Fruit fly (Drosophila melanogaster) whole organism, embryonic: ENCODE results near the gene CG7841.

Source experiments
- ATbp ChIP-seq: fragments of 200-800 bp; sonication (Bioruptor generic); optimal IDR thresholded peaks from 2 replicates; lab custom pipeline; 2017; ENCODE audit warnings: missing biosample characterization, mild to moderate bottlenecking, missing genetic modification characterization, missing genetic modification reagents
- Atf6 ChIP-seq: fragments of 200-800 bp; sonication (Bioruptor generic); IDR thresholded peaks from 2 replicates; pipeline ENCODE4 v1.3.6; 2022; ENCODE audit warnings: missing biosample characterization, missing genetic modification characterization
- BtbVII ChIP-seq: fragments of 200-800 bp; sonication (Bioruptor generic); optimal IDR thresholded peaks from 3 replicates; lab custom pipeline; 2017; ENCODE audit warnings: missing biosample characterization, mild to moderate bottlenecking, missing genetic modification characterization
- CG10274 ChIP-seq: fragments of 200-800 bp; sonication (Bioruptor generic); optimal IDR thresholded peaks from 3 replicates; lab custom pipeline; 2017; ENCODE audit warnings: missing biosample characterization, mild to moderate bottlenecking, missing genetic modification characterization
- CG10543 ChIP-seq: fragments of 200-800 bp; sonication (Bioruptor generic); optimal IDR thresholded peaks from 3 replicates; lab custom pipeline; 2017; ENCODE audit warnings: missing biosample characterization, mild to moderate bottlenecking, missing genetic modification characterization, moderate library complexity
- CG11085 ChIP-seq: fragments of 200-800 bp; sonication (Bioruptor generic); IDR thresholded peaks from 2 replicates; pipeline ENCODE4 v1.3.6; 2022; ENCODE audit warnings: missing biosample characterization, missing genetic modification characterization
- CG12299 ChIP-seq: fragments of 200-800 bp; sonication (Bioruptor generic); optimal IDR thresholded peaks from 2 replicates; lab custom pipeline; 2018; ENCODE audit warnings: missing biosample characterization, mild to moderate bottlenecking, missing genetic modification characterization
- CG1233 ChIP-seq: fragments of 200-800 bp; sonication (Bioruptor generic); optimal IDR thresholded peaks from 4 replicates; lab custom pipeline; 2018; ENCODE audit warnings: missing biosample characterization, mild to moderate bottlenecking, missing genetic modification characterization
- CG14014 ChIP-seq: fragments of 200-800 bp; sonication (Bioruptor generic); IDR thresholded peaks from 2 replicates; pipeline ENCODE4 v1.3.6; 2022; ENCODE audit warnings: missing biosample characterization, missing genetic modification characterization
- CG17361 ChIP-seq: fragments of 200-800 bp; sonication (Bioruptor generic); IDR thresholded peaks from 3 replicates; pipeline ENCODE4 v1.3.6; 2022; ENCODE audit warnings: missing biosample characterization, missing genetic modification characterization
- CG17568 ChIP-seq: fragments of 200-800 bp; sonication (Bioruptor generic); optimal IDR thresholded peaks from 2 replicates; lab custom pipeline; 2018; ENCODE audit warnings: missing biosample characterization, mild to moderate bottlenecking, missing genetic modification characterization, moderate library complexity
- CG18619 ChIP-seq: fragments of 200-800 bp; sonication (Bioruptor generic); optimal IDR thresholded peaks from 3 replicates; lab custom pipeline; 2017; ENCODE audit warnings: missing biosample characterization, mild to moderate bottlenecking, missing genetic modification characterization
- CG3838 ChIP-seq: fragments of 200-800 bp; sonication (Bioruptor generic); optimal IDR thresholded peaks from 3 replicates; lab custom pipeline; 2016; ENCODE audit warnings: missing biosample characterization, missing genetic modification characterization
- CG6813 ChIP-seq: fragments of 200-800 bp; sonication (Bioruptor generic); optimal IDR thresholded peaks from 2 replicates; lab custom pipeline; 2017; ENCODE audit warnings: missing biosample characterization, missing genetic modification characterization, mild to moderate bottlenecking, moderate library complexity, missing genetic modification reagents
- CG6854 ChIP-seq: fragments of 200-800 bp; sonication (Bioruptor generic); optimal IDR thresholded peaks from 3 replicates; lab custom pipeline; 2017; ENCODE audit warnings: missing biosample characterization, mild to moderate bottlenecking, missing genetic modification characterization
- CG7928 ChIP-seq: fragments of 200-800 bp; sonication (Bioruptor generic); optimal IDR thresholded peaks from 2 replicates; lab custom pipeline; 2017; ENCODE audit warnings: missing biosample characterization, mild to moderate bottlenecking, missing genetic modification characterization
- CoRest ChIP-seq: fragments of 200-800 bp; sonication (Bioruptor generic); optimal IDR thresholded peaks from 3 replicates; lab custom pipeline; 2018; ENCODE audit warnings: missing biosample characterization, mild to moderate bottlenecking, missing genetic modification characterization, moderate library complexity
- D ChIP-seq, 2 experiments: fragments of 200-800 bp in 1 of 2; fragments of >200 bp in 1 of 2; sonication (Bioruptor generic) in 1 of 2; optimal IDR thresholded peaks; 2 replicates in 1 of 2; 3 replicates in 1 of 2; lab custom pipeline; 2017; ENCODE audit warnings: mild to moderate bottlenecking in 1 of 2, missing biosample characterization in 1 of 2, missing genetic modification characterization in 1 of 2, missing genetic modification reagents in 1 of 2
- Ets65A ChIP-seq: fragments of 200-800 bp; sonication (Bioruptor generic); peaks from one replicate; lab custom pipeline; 2016; ENCODE audit warnings: missing biosample characterization, missing genetic modification characterization
- HHEX ChIP-seq: fragments of 200-800 bp; sonication (Bioruptor generic); optimal IDR thresholded peaks from 3 replicates; lab custom pipeline; 2017; ENCODE audit warnings: missing biosample characterization, mild to moderate bottlenecking, missing genetic modification characterization, missing genetic modification reagents
- HmgZ ChIP-seq: fragments of 200-800 bp; sonication (Bioruptor generic); optimal IDR thresholded peaks from 2 replicates; lab custom pipeline; 2018; ENCODE audit warnings: missing biosample characterization, mild to moderate bottlenecking, missing genetic modification characterization
- Hsf ChIP-seq: fragments of 200-800 bp; sonication (Bioruptor generic); optimal IDR thresholded peaks from 3 replicates; lab custom pipeline; 2016; ENCODE audit warnings: missing biosample characterization, missing genetic modification characterization
- Med ChIP-seq: fragments of 200-800 bp; sonication (Bioruptor generic); peaks from one replicate; lab custom pipeline; 2016; ENCODE audit warnings: missing biosample characterization, missing genetic modification characterization, mild to moderate bottlenecking, inconsistent platforms, moderate library complexity
- Nf-YA ChIP-seq: fragments of 200-800 bp; sonication (Bioruptor generic); IDR thresholded peaks from 2 replicates; pipeline ENCODE4 v1.3.6; 2022; ENCODE audit warnings: missing biosample characterization, missing genetic modification characterization
- PHDP ChIP-seq: fragments of 200-800 bp; sonication (Bioruptor generic); optimal IDR thresholded peaks from 3 replicates; lab custom pipeline; 2018; ENCODE audit warnings: missing biosample characterization, mild to moderate bottlenecking, missing genetic modification characterization, moderate library complexity
- Sry-δ ChIP-seq: fragments of 200-800 bp; sonication (Bioruptor generic); optimal IDR thresholded peaks from 2 replicates; lab custom pipeline; 2016; ENCODE audit warnings: missing biosample characterization, missing genetic modification characterization
- Trl ChIP-seq, 3 experiments: fragments of >200 bp in 2 of 3; fragments of 200-800 bp in 1 of 3; sonication (Bioruptor generic) in 1 of 3; optimal IDR thresholded peaks; 2 replicates in 1 of 3; 3 replicates in 2 of 3; lab custom pipeline; 2016 to 2017; ENCODE audit warnings: missing biosample characterization in 1 of 3, missing genetic modification characterization in 1 of 3
- Vsx1 ChIP-seq: fragments of 200-800 bp; sonication (Bioruptor generic); optimal IDR thresholded peaks from 2 replicates; lab custom pipeline; 2017; ENCODE audit warnings: missing biosample characterization, mild to moderate bottlenecking, missing genetic modification characterization, missing genetic modification reagents
- bab2 ChIP-seq: fragments of 200-800 bp; sonication (Bioruptor generic); optimal IDR thresholded peaks from 2 replicates; lab custom pipeline; 2016; ENCODE audit warnings: missing biosample characterization, missing genetic modification characterization
- bbx ChIP-seq: fragments of 200-800 bp; sonication (Bioruptor generic); IDR thresholded peaks from 2 replicates; pipeline ENCODE4 v1.3.6; 2022; ENCODE audit warnings: missing biosample characterization, missing genetic modification characterization; ENCODE audit not compliant: partially characterized antibody
- cato ChIP-seq: fragments of 200-800 bp; sonication (Bioruptor generic); optimal IDR thresholded peaks from 2 replicates; lab custom pipeline; 2016; ENCODE audit warnings: missing biosample characterization, missing genetic modification characterization, borderline replicate concordance
- exex ChIP-seq: fragments of 200-800 bp; sonication (Bioruptor generic); optimal IDR thresholded peaks from 4 replicates; lab custom pipeline; 2018; ENCODE audit warnings: missing biosample characterization, mild to moderate bottlenecking, missing genetic modification characterization, moderate library complexity
- fd3F ChIP-seq: fragments of 200-800 bp; sonication (Bioruptor generic); optimal IDR thresholded peaks from 2 replicates; lab custom pipeline; 2018; ENCODE audit warnings: missing biosample characterization, mild to moderate bottlenecking, missing genetic modification characterization, moderate library complexity
- ftz-f1 ChIP-seq: fragments of 200-800 bp; sonication (Bioruptor generic); optimal IDR thresholded peaks from 2 replicates; lab custom pipeline; 2016; ENCODE audit warnings: missing biosample characterization, missing genetic modification characterization
- gem ChIP-seq: fragments of 200-800 bp; sonication (Bioruptor generic); optimal IDR thresholded peaks from 2 replicates; lab custom pipeline; 2019; ENCODE audit warnings: missing biosample characterization, mild to moderate bottlenecking, missing genetic modification characterization, moderate library complexity
- gro ChIP-seq: fragments of 200-800 bp; sonication (Bioruptor generic); optimal IDR thresholded peaks from 2 replicates; lab custom pipeline; 2016; ENCODE audit warnings: missing biosample characterization, missing genetic modification characterization
- insv ChIP-seq, 2 experiments: fragments of 200-800 bp; sonication (Bioruptor generic); optimal IDR thresholded peaks; 3 replicates each; lab custom pipeline; 2016 to 2018; ENCODE audit warnings: missing biosample characterization in 2 of 2, missing genetic modification characterization in 2 of 2
- mld ChIP-seq: fragments of 200-800 bp; sonication (Bioruptor generic); IDR thresholded peaks from 3 replicates; pipeline ENCODE4 v1.3.6; 2022; ENCODE audit warnings: missing biosample characterization, missing genetic modification characterization; ENCODE audit not compliant: partially characterized antibody
- nau ChIP-seq: fragments of 200-800 bp; sonication (Bioruptor generic); optimal IDR thresholded peaks from 3 replicates; lab custom pipeline; 2017; ENCODE audit warnings: missing biosample characterization, mild to moderate bottlenecking, missing genetic modification characterization, missing genetic modification reagents
- odd ChIP-seq: fragments of 200-800 bp; sonication (Bioruptor generic); optimal IDR thresholded peaks from 2 replicates; lab custom pipeline; 2017; ENCODE audit warnings: missing biosample characterization, mild to moderate bottlenecking, missing genetic modification characterization
- org-1 ChIP-seq: fragments of 200-800 bp; sonication (Bioruptor generic); optimal IDR thresholded peaks from 2 replicates; lab custom pipeline; 2017; ENCODE audit warnings: missing biosample characterization, missing genetic modification characterization
- sens ChIP-seq: fragments of 200-800 bp; sonication (Bioruptor generic); peaks from one replicate; lab custom pipeline; 2016; ENCODE audit warnings: missing biosample characterization, missing genetic modification characterization
- seq ChIP-seq: fragments of 200-800 bp; sonication (Bioruptor generic); IDR thresholded peaks from 2 replicates; pipeline ENCODE4 v1.3.6; 2022; ENCODE audit warnings: missing biosample characterization, missing genetic modification characterization
- sima ChIP-seq: fragments of 200-800 bp; sonication (Bioruptor generic); optimal IDR thresholded peaks from 2 replicates; lab custom pipeline; 2016; ENCODE audit warnings: missing biosample characterization, missing genetic modification characterization
- slbo ChIP-seq: fragments of 200-800 bp; sonication (Bioruptor generic); IDR thresholded peaks from 2 replicates; pipeline ENCODE4 v1.3.6; 2022; ENCODE audit warnings: missing biosample characterization, missing genetic modification characterization
- sna ChIP-seq: fragments of 200-800 bp; sonication (Bioruptor generic); IDR thresholded peaks from 2 replicates; pipeline ENCODE4 v1.3.6; 2022; ENCODE audit warnings: missing biosample characterization, missing genetic modification characterization; ENCODE audit not compliant: partially characterized antibody
- sob ChIP-seq: fragments of 200-800 bp; sonication (Bioruptor generic); IDR thresholded peaks from 2 replicates; pipeline ENCODE4 v1.3.6; 2022; ENCODE audit warnings: missing biosample characterization, missing genetic modification characterization
- ttk ChIP-seq: fragments of 200-800 bp; sonication (Bioruptor generic); IDR thresholded peaks from 2 replicates; pipeline ENCODE4 v2.1.2; 2022; ENCODE audit warnings: missing biosample characterization, missing genetic modification characterization
- unpg ChIP-seq: fragments of 200-800 bp; sonication (Bioruptor generic); optimal IDR thresholded peaks from 3 replicates; lab custom pipeline; 2018; ENCODE audit warnings: missing biosample characterization, mild to moderate bottlenecking, missing genetic modification characterization, moderate library complexity

The CG7841 gene

DNA sequence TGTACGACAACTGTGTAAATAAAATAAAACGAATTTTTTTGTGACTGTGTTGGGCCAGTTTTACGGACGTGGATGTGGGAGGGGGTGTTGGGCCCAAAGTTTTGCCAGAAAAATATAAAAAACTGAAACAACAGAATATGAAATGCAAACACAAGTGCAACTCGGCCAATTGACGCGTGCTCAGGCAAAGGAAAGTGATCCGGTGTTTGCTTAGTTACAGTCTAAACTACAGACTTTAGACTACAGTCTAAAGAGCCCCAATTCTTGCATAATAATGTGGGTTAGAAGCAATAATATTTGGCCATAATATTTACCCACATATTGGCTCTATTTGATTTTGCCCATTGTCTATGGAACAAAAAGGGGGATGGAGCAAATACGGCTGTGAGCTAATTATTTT is 40.8 kb upstream of the CG7841 start (continued):
- TF ChIP-seq nau (peak; percentile 54), seq (GFP tag; lab: Robert Waterston, UW) (0 out of 2 replicates have a peak, but pooled peaks have one; percentile 19), bab2 (GFP tag; lab: Kevin White, UChicago) (peak; percentile 32), CG11085 (GFP tag; lab: Robert Waterston, UW) (no peak), CG10274 (GFP tag; lab: Kevin White, UChicago) (no peak), CoRest (tag; lab: Kevin White, UChicago) (peak; percentile 4), gro (peak; percentile 38), CG17568 (GFP tag; lab: Kevin White, UChicago) (peak; percentile 54), cato (GFP tag; lab: Kevin White, UChicago) (no peak), D (optimal IDR thresholded peaks at IDR 0.05; lab: Kevin White, UChicago) (no peak), D (GFP tag; optimal IDR thresholded peaks at IDR 0.05; lab: Kevin White, UChicago) (no peak), sima (GFP tag; lab: Kevin White, UChicago) (no peak), sens (GFP tag; lab: Kevin White, UChicago) (peak; percentile 74), bbx (GFP tag; lab: Robert Waterston, UW) (no peak), insv (GFP tag; optimal IDR thresholded peaks at IDR 0.05; lab: Kevin White, UChicago) (no peak), CG1233 (GFP tag; lab: Kevin White, UChicago) (peak; percentile 30), CG3838 (GFP tag; lab: Kevin White, UChicago) (no peak), BtbVII (GFP tag; lab: Kevin White, UChicago) (peak; percentile 66), CG6813 (GFP tag; lab: Kevin White, UChicago) (peak; percentile 67), CG7928 (GFP tag; lab: Kevin White, UChicago) (peak; percentile 12), fd3F (GFP tag; lab: Kevin White, UChicago) (peak; percentile 45), odd (GFP tag; lab: Kevin White, UChicago) (peak; percentile 16), mld (GFP tag; lab: Robert Waterston, UW) (no peak), Hsf (GFP tag; lab: Kevin White, UChicago) (no peak), Atf6 (0 out of 2 replicates have a peak, but pooled peaks have one; percentile 15), Nf-YA (GFP tag; lab: Robert Waterston, UW) (no peak), sob (GFP tag; lab: Robert Waterston, UW) (peak; percentile 10; the same call in 1 of the 2 replicates), CG18619 (GFP tag; lab: Kevin White, UChicago) (peak; percentile 11), CG14014 (GFP tag; lab: Robert Waterston, UW) (peak; percentile 13; the same call in 1 of the 2 replicates), CG17361 (GFP tag; lab: Robert Waterston, UW) (0 out of 3 replicates have a peak, but pooled peaks have one; percentile 17), Sry-δ (GFP tag; lab: Kevin White, UChicago) (no peak), ftz-f1 (GFP tag; lab: Kevin White, UChicago) (no peak), Ets65A (GFP tag; lab: Kevin White, UChicago) (no peak), HHEX (GFP tag; lab: Kevin White, UChicago) (peak; percentile 34), gem (peak; percentile 3), CG12299 (peak; percentile 20), HmgZ (tag; lab: Kevin White, UChicago) (peak; percentile 6), ATbp (GFP tag; lab: Kevin White, UChicago) (peak; percentile 59), CG10543 (peak; percentile 54), ttk (GFP tag; lab: Robert Waterston, UW) (no peak), CG6854 (GFP tag; lab: Kevin White, UChicago) (peak; percentile 51), sna (GFP tag; lab: Robert Waterston, UW) (no peak), Trl (optimal IDR thresholded peaks at IDR 0.05; lab: Kevin White, UChicago) (no peak), Trl (GFP tag; optimal IDR thresholded peaks at IDR 0.05; lab: Kevin White, UChicago) (no peak), org-1 (GFP tag; lab: Kevin White, UChicago) (peak; percentile 37), Vsx1 (GFP tag; lab: Kevin White, UChicago) (peak; percentile 39), exex (tag; lab: Kevin White, UChicago) (peak; percentile 7), Med (GFP tag; lab: Kevin White, UChicago) (peak; percentile 72), unpg (peak; percentile 7), slbo (GFP tag; lab: Robert Waterston, UW) (no peak), PHDP (tag; lab: Kevin White, UChicago) (peak; percentile 26)
